Fruit fly (Drosophila melanogaster) whole organism, embryonic: ENCODE measurements around the gene CG10132.
A peak's percentile ranks its signal among the peaks of the same experiment; 100 is the strongest.

ENCODE experiments used
- CG11695 ChIP-seq: fragments of 200-800 bp; sonication (Bioruptor generic); IDR thresholded peaks from 3 replicates; pipeline ENCODE4 v1.3.6; 2022; ENCODE audit warnings: missing biosample characterization, missing genetic modification characterization
- CG11723 ChIP-seq: fragments of 200-800 bp; sonication (Bioruptor generic); optimal IDR thresholded peaks from 2 replicates; lab custom pipeline; 2017; ENCODE audit warnings: missing biosample characterization, mild to moderate bottlenecking, missing genetic modification characterization
- CG12155 ChIP-seq: fragments of 200-800 bp; sonication (Bioruptor generic); optimal IDR thresholded peaks from 3 replicates; lab custom pipeline; 2016; ENCODE audit warnings: missing biosample characterization, missing genetic modification characterization
- CG1233 ChIP-seq: fragments of 200-800 bp; sonication (Bioruptor generic); optimal IDR thresholded peaks from 4 replicates; lab custom pipeline; 2018; ENCODE audit warnings: missing biosample characterization, mild to moderate bottlenecking, missing genetic modification characterization
- CG12942 ChIP-seq: fragments of 200-800 bp; sonication (Bioruptor generic); optimal IDR thresholded peaks from 3 replicates; lab custom pipeline; 2016; ENCODE audit warnings: missing biosample characterization, missing genetic modification characterization
- CG1647 ChIP-seq: fragments of 200-800 bp; sonication (Bioruptor generic); optimal IDR thresholded peaks from 3 replicates; lab custom pipeline; 2016; ENCODE audit warnings: missing biosample characterization, missing genetic modification characterization
- CG16815 ChIP-seq: fragments of 200-800 bp; sonication (Bioruptor generic); optimal IDR thresholded peaks from 3 replicates; lab custom pipeline; 2017; ENCODE audit warnings: missing biosample characterization, mild to moderate bottlenecking, missing genetic modification characterization
- CG17802 ChIP-seq: fragments of 200-800 bp; sonication (Bioruptor generic); optimal IDR thresholded peaks from 2 replicates; lab custom pipeline; 2018; ENCODE audit warnings: missing biosample characterization, mild to moderate bottlenecking, missing genetic modification characterization, moderate library complexity
- CG18011 ChIP-seq: fragments of 200-800 bp; sonication (Bioruptor generic); optimal IDR thresholded peaks from 2 replicates; lab custom pipeline; 2017; ENCODE audit warnings: missing biosample characterization, missing genetic modification characterization, mild to moderate bottlenecking, moderate library complexity, missing genotype
- CG33213 ChIP-seq: fragments of 200-800 bp; sonication (Bioruptor generic); optimal IDR thresholded peaks from 3 replicates; lab custom pipeline; 2016; ENCODE audit warnings: missing biosample characterization, missing genetic modification characterization
- CG34376 ChIP-seq: fragments of 200-800 bp; sonication (Bioruptor generic); optimal IDR thresholded peaks from 2 replicates; lab custom pipeline; 2018; ENCODE audit warnings: missing biosample characterization, mild to moderate bottlenecking, missing genetic modification characterization
- CG4328 ChIP-seq: fragments of 200-800 bp; sonication (Bioruptor generic); optimal IDR thresholded peaks from 3 replicates; lab custom pipeline; 2017; ENCODE audit warnings: missing biosample characterization, missing genetic modification reagents, missing genetic modification characterization
- CG43689 ChIP-seq: fragments of 200-800 bp; sonication (Bioruptor generic); IDR thresholded peaks from 2 replicates; pipeline ENCODE4 v1.3.6; 2022; ENCODE audit warnings: missing biosample characterization, missing genetic modification characterization
- CG5953 ChIP-seq: fragments of 200-800 bp; sonication (Bioruptor generic); IDR thresholded peaks from 2 replicates; pipeline ENCODE4 v1.3.6; 2022; ENCODE audit warnings: missing biosample characterization, missing genetic modification characterization
- CG6175 ChIP-seq: fragments of 200-800 bp; sonication (Bioruptor generic); IDR thresholded peaks from 3 replicates; pipeline ENCODE4 v1.3.6; 2022; ENCODE audit warnings: missing biosample characterization, missing genetic modification characterization
- CG6254 ChIP-seq: fragments of 200-800 bp; sonication (Bioruptor generic); optimal IDR thresholded peaks from 3 replicates; lab custom pipeline; 2017; ENCODE audit warnings: mild to moderate bottlenecking, missing biosample characterization, missing genetic modification reagents, missing genetic modification characterization
- CG7786 ChIP-seq: fragments of 200-800 bp; sonication (Bioruptor generic); optimal IDR thresholded peaks from 2 replicates; lab custom pipeline; 2016; ENCODE audit warnings: missing biosample characterization, missing genetic modification characterization
- CG8388 ChIP-seq: fragments of 200-800 bp; sonication (Bioruptor generic); optimal IDR thresholded peaks from 2 replicates; lab custom pipeline; 2019; ENCODE audit warnings: missing biosample characterization, mild to moderate bottlenecking, missing genetic modification characterization, moderate library complexity
- CG9876 ChIP-seq: fragments of 200-800 bp; sonication (Bioruptor generic); optimal IDR thresholded peaks from 2 replicates; lab custom pipeline; 2016; ENCODE audit warnings: missing biosample characterization, missing genetic modification characterization
- CHES-1-like ChIP-seq: fragments of 200-800 bp; sonication (Bioruptor generic); optimal IDR thresholded peaks from 2 replicates; lab custom pipeline; 2016; ENCODE audit warnings: missing biosample characterization, missing genetic modification characterization
- CkIIα-i1 ChIP-seq: fragments of 200-800 bp; sonication (Bioruptor generic); IDR thresholded peaks from 2 replicates; pipeline ENCODE4 v1.3.6; 2022; ENCODE audit warnings: missing biosample characterization, missing genetic modification characterization
- D19B ChIP-seq: fragments of 200-800 bp; sonication (Bioruptor generic); optimal IDR thresholded peaks from 2 replicates; lab custom pipeline; 2017; ENCODE audit warnings: missing biosample characterization, mild to moderate bottlenecking, missing genetic modification characterization
- Drgx ChIP-seq: fragments of 200-800 bp; sonication (Bioruptor generic); IDR thresholded peaks from 2 replicates; pipeline ENCODE4 v1.3.6; 2022; ENCODE audit warnings: missing biosample characterization, missing genetic modification characterization
- Nf-YC ChIP-seq: fragments of 200-800 bp; optimal IDR thresholded peaks from 3 replicates; lab custom pipeline; 2019; ENCODE audit warnings: missing biosample characterization, mild to moderate bottlenecking, missing genetic modification characterization, moderate library complexity
- Opbp ChIP-seq: fragments of 200-800 bp; sonication (Bioruptor generic); IDR thresholded peaks from 3 replicates; pipeline ENCODE4 v1.3.6; 2022; ENCODE audit warnings: missing biosample characterization, missing genetic modification characterization; ENCODE audit not compliant: partially characterized antibody
- Trl ChIP-seq, 3 experiments: fragments of >200 bp in 2 of 3; fragments of 200-800 bp in 1 of 3; sonication (Bioruptor generic) in 1 of 3; optimal IDR thresholded peaks; 2 replicates in 1 of 3; 3 replicates in 2 of 3; lab custom pipeline; 2016 to 2017; ENCODE audit warnings: missing biosample characterization in 1 of 3, missing genetic modification characterization in 1 of 3
- Usf ChIP-seq: fragments of 200-800 bp; sonication (Bioruptor generic); optimal IDR thresholded peaks from 2 replicates; lab custom pipeline; 2017; ENCODE audit warnings: missing genotype, missing biosample characterization, missing genetic modification characterization
- Xrp1 ChIP-seq: fragments of 200-800 bp; sonication (Bioruptor generic); IDR thresholded peaks from 2 replicates; pipeline ENCODE4 v1.3.6; 2022; ENCODE audit warnings: missing biosample characterization, missing genetic modification characterization
- YL-1 ChIP-seq: fragments of 200-800 bp; sonication (Bioruptor generic); optimal IDR thresholded peaks from 3 replicates; lab custom pipeline; 2017; ENCODE audit warnings: missing biosample characterization, mild to moderate bottlenecking, missing genetic modification characterization
- fd3F ChIP-seq: fragments of 200-800 bp; sonication (Bioruptor generic); optimal IDR thresholded peaks from 2 replicates; lab custom pipeline; 2018; ENCODE audit warnings: missing biosample characterization, mild to moderate bottlenecking, missing genetic modification characterization, moderate library complexity
- gcm ChIP-seq: fragments of 200-800 bp; sonication (Bioruptor generic); optimal IDR thresholded peaks from 2 replicates; lab custom pipeline; 2019; ENCODE audit warnings: missing biosample characterization, mild to moderate bottlenecking, missing genetic modification characterization, moderate library complexity
- hbn ChIP-seq: fragments of 200-800 bp; sonication (Bioruptor generic); IDR thresholded peaks from 2 replicates; pipeline ENCODE4 v1.3.6; 2022; ENCODE audit warnings: missing biosample characterization, missing genetic modification characterization; ENCODE audit not compliant: partially characterized antibody
- her ChIP-seq: fragments of 200-800 bp; sonication (Bioruptor generic); optimal IDR thresholded peaks from 2 replicates; lab custom pipeline; 2016; ENCODE audit warnings: missing biosample characterization, missing genetic modification characterization
- kah ChIP-seq: fragments of 200-800 bp; sonication (Bioruptor generic); optimal IDR thresholded peaks from 2 replicates; lab custom pipeline; 2018; ENCODE audit warnings: missing biosample characterization, mild to moderate bottlenecking, missing genetic modification characterization
- lilli ChIP-seq: fragments of 200-800 bp; sonication (Bioruptor generic); optimal IDR thresholded peaks from 3 replicates; lab custom pipeline; 2016; ENCODE audit warnings: missing biosample characterization, missing genetic modification characterization
- luna ChIP-seq: fragments of 200-800 bp; sonication (Bioruptor generic); optimal IDR thresholded peaks from 2 replicates; lab custom pipeline; 2016; ENCODE audit warnings: missing biosample characterization, missing genetic modification characterization
- org-1 ChIP-seq: fragments of 200-800 bp; sonication (Bioruptor generic); optimal IDR thresholded peaks from 2 replicates; lab custom pipeline; 2017; ENCODE audit warnings: missing biosample characterization, missing genetic modification characterization
- prd ChIP-seq, 3 experiments: fragments of >200 bp in 2 of 3; fragments of 200-800 bp in 1 of 3; sonication (Bioruptor generic) in 1 of 3; optimal IDR thresholded peaks in 2 of 3; IDR thresholded peaks in 1 of 3; 2 replicates in 2 of 3; 3 replicates in 1 of 3; pipeline versions ENCODE4 v1.3.6 to Lab custom; 2017 to 2022; ENCODE audit warnings: missing biosample characterization in 1 of 3, missing genetic modification characterization in 1 of 3
- psq ChIP-seq: fragments of 200-800 bp; sonication (Bioruptor generic); optimal IDR thresholded peaks from 2 replicates; lab custom pipeline; 2017; ENCODE audit warnings: missing biosample characterization, missing genetic modification characterization
- sc ChIP-seq, 3 experiments: fragments of >200 bp in 2 of 3; fragments of 200-800 bp in 1 of 3; sonication (Bioruptor generic) in 1 of 3; optimal IDR thresholded peaks; 2 replicates in 2 of 3; 3 replicates in 1 of 3; lab custom pipeline; 2017; ENCODE audit warnings: mild to moderate bottlenecking in 1 of 3, missing biosample characterization in 1 of 3, missing genetic modification characterization in 1 of 3, missing genetic modification reagents in 1 of 3
- sens ChIP-seq: fragments of 200-800 bp; sonication (Bioruptor generic); peaks from one replicate; lab custom pipeline; 2016; ENCODE audit warnings: missing biosample characterization, missing genetic modification characterization
- sisA ChIP-seq: fragments of 200-800 bp; sonication (Bioruptor generic); IDR thresholded peaks from 2 replicates; pipeline ENCODE4 v1.3.6; 2022; ENCODE audit warnings: missing biosample characterization, missing genetic modification characterization
- slou ChIP-seq: fragments of 200-800 bp; sonication (Bioruptor generic); optimal IDR thresholded peaks from 3 replicates; lab custom pipeline; 2016; ENCODE audit warnings: missing biosample characterization, missing genetic modification characterization
- sqz ChIP-seq: fragments of 200-800 bp; sonication (Bioruptor generic); optimal IDR thresholded peaks from 3 replicates; lab custom pipeline; 2018; ENCODE audit warnings: missing biosample characterization, mild to moderate bottlenecking, missing genetic modification characterization
- toy ChIP-seq: fragments of 200-800 bp; sonication (Bioruptor generic); IDR thresholded peaks from 2 replicates; pipeline ENCODE4 v1.3.6; 2022; ENCODE audit warnings: missing biosample characterization, missing genetic modification characterization
- trh ChIP-seq: fragments of 200-800 bp; sonication (Bioruptor generic); optimal IDR thresholded peaks from 2 replicates; lab custom pipeline; 2016; ENCODE audit warnings: missing biosample characterization, missing genetic modification characterization
- unpg ChIP-seq: fragments of 200-800 bp; sonication (Bioruptor generic); optimal IDR thresholded peaks from 3 replicates; lab custom pipeline; 2018; ENCODE audit warnings: missing biosample characterization, mild to moderate bottlenecking, missing genetic modification characterization, moderate library complexity
- vfl ChIP-seq: fragments of 200-800 bp; sonication (Bioruptor generic); optimal IDR thresholded peaks from 2 replicates; lab custom pipeline; 2016; ENCODE audit warnings: missing biosample characterization, missing genetic modification characterization
- zfh1 ChIP-seq: fragments of 200-800 bp; sonication (Bioruptor generic); IDR thresholded peaks from 3 replicates; pipeline ENCODE4 v1.3.6; 2022; ENCODE audit warnings: missing biosample characterization, missing genetic modification characterization

The CG10132 gene

DNA sequence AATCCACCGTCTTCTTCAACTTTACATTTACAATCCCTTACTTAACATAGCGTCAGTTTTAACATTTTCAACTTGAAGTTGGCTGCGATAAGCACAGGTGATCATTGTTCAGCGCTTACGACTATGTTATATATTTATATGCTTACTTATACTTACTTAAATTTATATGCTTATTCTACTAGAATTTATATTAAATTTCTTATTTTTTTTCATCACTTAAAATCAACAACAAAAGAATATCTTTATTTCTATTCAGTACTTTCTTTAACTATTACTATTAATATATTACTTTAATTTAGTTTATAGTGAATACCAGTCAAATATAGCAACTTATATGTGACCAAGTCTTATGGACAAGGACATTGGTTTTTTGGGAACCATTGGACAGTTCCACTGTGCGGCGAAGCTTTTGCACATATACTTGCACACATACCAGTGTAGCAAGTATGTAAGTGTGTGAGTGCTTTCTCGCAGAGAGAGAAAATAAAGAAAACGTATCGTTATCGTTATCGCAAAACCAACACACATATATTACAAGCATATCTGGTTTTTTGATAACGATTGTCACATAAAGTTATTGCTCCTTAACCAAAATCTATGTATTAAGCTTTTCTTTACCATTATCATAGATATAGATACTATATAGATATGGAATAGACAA, 1.3 kb upstream of the CG10132 start, which contains the start of gene Hasp (continued):
- TF ChIP-seq CG6254 (peak; percentile 53), sc (optimal IDR thresholded peaks at IDR 0.05; lab: Kevin White, UChicago) (no peak), sc (GFP tag; optimal IDR thresholded peaks at IDR 0.05; lab: Kevin White, UChicago) (no peak), CG16815 (GFP tag; lab: Kevin White, UChicago) (no peak), Opbp (GFP tag; lab: Robert Waterston, UW) (peak; percentile 84; the same call in 2 of the 3 replicates), CG1233 (GFP tag; lab: Kevin White, UChicago) (peak; percentile 29), CHES-1-like (no peak), Xrp1 (GFP tag; lab: Robert Waterston, UW) (peak; percentile 67), sisA (GFP tag; lab: Robert Waterston, UW) (peak; percentile 45), her (GFP tag; lab: Kevin White, UChicago) (no peak), CG12155 (GFP tag; lab: Kevin White, UChicago) (peak; percentile 14), CG17802 (tag; lab: Kevin White, UChicago) (no peak), CG12942 (peak; percentile 46), hbn (GFP tag; lab: Robert Waterston, UW) (peak; percentile 53; the same call in 1 of the 2 replicates), prd (optimal IDR thresholded peaks at IDR 0.05; lab: Kevin White, UChicago) (no peak), prd (GFP tag; IDR thresholded peaks at IDR 0.05; lab: Robert Waterston, UW) (peak; percentile 36), vfl (peak; percentile 0), toy (no peak), CG8388 (GFP tag; lab: Kevin White, UChicago) (peak; percentile 59), CG4328 (GFP tag; lab: Kevin White, UChicago) (no peak), sqz (GFP tag; lab: Kevin White, UChicago) (no peak), Drgx (GFP tag; lab: Robert Waterston, UW) (no peak), unpg (GFP tag; lab: Kevin White, UChicago) (peak; percentile 66), Trl (optimal IDR thresholded peaks at IDR 0.05; lab: Kevin White, UChicago) (peak; percentile 11 to 19), Trl (GFP tag; optimal IDR thresholded peaks at IDR 0.05; lab: Kevin White, UChicago) (no peak), CkIIα-i1 (GFP tag; lab: Robert Waterston, UW) (no peak), CG33213 (no peak), fd3F (no peak), psq (GFP tag; lab: Kevin White, UChicago) (no peak), kah (GFP tag; lab: Kevin White, UChicago) (peak; percentile 28), sens (GFP tag; lab: Kevin White, UChicago) (peak; percentile 88), Usf (GFP tag; lab: Kevin White, UChicago) (no peak), D19B (GFP tag; lab: Kevin White, UChicago) (no peak), CG5953 (no peak), slou (GFP tag; lab: Kevin White, UChicago) (peak; percentile 40), luna (GFP tag; lab: Kevin White, UChicago) (no peak), CG9876 (no peak), CG18011 (GFP tag; lab: Kevin White, UChicago) (peak; percentile 12), YL-1 (GFP tag; lab: Kevin White, UChicago) (no peak), CG11723 (GFP tag; lab: Kevin White, UChicago) (peak; percentile 13), CG6175 (GFP tag; lab: Robert Waterston, UW) (no peak), CG43689 (no peak), gcm (GFP tag; lab: Kevin White, UChicago) (peak; percentile 59), lilli (peak; percentile 47), CG1647 (GFP tag; lab: Kevin White, UChicago) (peak; percentile 7), CG11695 (GFP tag; lab: Robert Waterston, UW) (peak; percentile 48; the same call in 1 of the 3 replicates), CG7786 (no peak), CG34376 (GFP tag; lab: Kevin White, UChicago) (no peak), zfh1 (GFP tag; lab: Robert Waterston, UW) (peak; percentile 79), Nf-YC (peak; percentile 48), trh (GFP tag; lab: Kevin White, UChicago) (peak; percentile 16), org-1 (GFP tag; lab: Kevin White, UChicago) (no peak)
